Worm (Caenorhabditis elegans) whole organism, L2 larva: Measurements from ENCODE around the gene lin-33.

Source experiments
- Y55F3AM.14 ChIP-seq: fragments of 200-800 bp; sonication (Bioruptor generic); optimal IDR thresholded peaks from 2 replicates; lab custom pipeline; 2018; ENCODE audit warnings: mild to moderate bottlenecking, missing genetic modification characterization, missing compliant biosample characterization
- alr-1 ChIP-seq: fragments of 150-350 bp; optimal IDR thresholded peaks from 2 replicates; lab custom pipeline; 2014; ENCODE audit warnings: missing biosample characterization, missing genetic modification characterization
- crh-2 ChIP-seq: sonication (generic microtip); optimal IDR thresholded peaks from 2 replicates; lab custom pipeline; 2017; ENCODE audit warnings: missing biosample characterization, missing genetic modification characterization
- dmd-4 ChIP-seq: sonication (generic microtip); optimal IDR thresholded peaks from 2 replicates; lab custom pipeline; 2017; ENCODE audit warnings: missing biosample characterization, missing genetic modification characterization
- egl-27 ChIP-seq: sonication (generic microtip); optimal IDR thresholded peaks from 3 replicates; lab custom pipeline; 2017; ENCODE audit warnings: missing biosample characterization, missing genetic modification reagents, missing genetic modification characterization
- elt-3 ChIP-seq: sonication (generic microtip); optimal IDR thresholded peaks from 2 replicates; lab custom pipeline; 2017; ENCODE audit warnings: missing biosample characterization, missing genetic modification characterization
- lsy-2 ChIP-seq, 2 experiments: fragments of 150-350 bp in 1 of 2; sonication (generic microtip) in 1 of 2; optimal IDR thresholded peaks; 2 replicates each; lab custom pipeline; 2014 to 2017; ENCODE audit warnings: missing biosample characterization in 2 of 2, missing genetic modification characterization in 2 of 2
- mab-5 ChIP-seq: fragments of 150-350 bp; optimal IDR thresholded peaks from 2 replicates; lab custom pipeline; 2014; ENCODE audit warnings: missing biosample characterization, missing genetic modification characterization
- mdl-1 ChIP-seq, 2 experiments: fragments of 150-350 bp in 1 of 2; sonication (generic microtip) in 1 of 2; optimal IDR thresholded peaks; 2 replicates each; lab custom pipeline; 2017; ENCODE audit warnings: missing biosample characterization in 2 of 2, missing genetic modification characterization in 2 of 2
- nhr-10 ChIP-seq: sonication (generic microtip); optimal IDR thresholded peaks from 2 replicates; lab custom pipeline; 2017; ENCODE audit warnings: missing biosample characterization, missing genetic modification characterization
- nhr-12 ChIP-seq: fragments of 150-350 bp; optimal IDR thresholded peaks from 2 replicates; lab custom pipeline; 2014; ENCODE audit warnings: missing biosample characterization, missing genetic modification characterization

lin-33 gene

DNA sequence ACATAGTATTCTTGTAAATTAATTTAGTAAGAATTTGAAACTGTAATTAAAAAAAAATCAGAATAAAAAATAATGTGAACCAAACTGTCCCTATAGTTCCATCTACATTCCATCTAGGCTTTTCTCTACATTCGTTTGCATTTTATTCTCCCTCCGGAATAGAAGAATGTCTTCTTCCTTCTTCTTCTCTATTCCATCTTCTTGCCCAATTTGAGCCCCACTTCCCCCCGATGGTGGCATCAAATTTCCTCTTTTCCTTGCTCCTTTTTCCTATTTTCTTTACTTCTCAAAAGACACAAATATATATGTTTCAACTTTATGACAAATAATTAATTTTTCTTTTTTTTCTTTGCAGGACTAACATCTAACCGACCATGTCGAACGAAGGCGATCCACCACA lies 44.8 kb downstream of the lin-33 start, which contains the start of gene unc-44:
unc-44 (plus strand) TSS at position 356 of the 400 bp plus-strand sequence.
- TF ChIP-seq nhr-12 (tag; lab: Kevin White, UChicago) (no peak), alr-1 (no peak), Y55F3AM.14 (GFP tag; lab: Kevin White, UChicago) (no peak), nhr-10 (tag; lab: Kevin White, UChicago) (no peak), egl-27 (tag; lab: Kevin White, UChicago) (no peak), dmd-4 (no peak)

DNA sequence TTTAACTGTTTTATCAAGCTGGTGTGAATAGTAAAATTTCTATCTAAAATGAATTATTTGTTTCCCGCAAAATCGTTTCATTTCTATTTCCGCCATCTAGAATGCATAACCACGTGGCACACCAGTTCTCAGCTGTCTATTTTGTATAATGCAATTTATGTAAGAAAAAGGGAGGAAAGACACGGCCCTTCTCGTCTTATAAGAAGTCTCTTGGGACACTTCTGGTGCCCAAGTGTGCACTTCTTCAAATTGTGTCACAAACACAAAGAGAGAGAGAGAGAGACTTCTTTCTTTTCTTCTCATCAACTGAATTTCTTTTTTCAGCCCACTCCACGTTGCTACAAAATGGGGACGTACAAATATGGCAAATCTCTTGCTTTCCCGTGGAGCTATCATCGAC lies 46.8 kb downstream of the lin-33 start:
- TF ChIP-seq mab-5 (tag; lab: Kevin White, UChicago) = peak; percentile 52
- peak; percentile 52 for TF ChIP-seq crh-2
- TF ChIP-seq elt-3 (tag; lab: Kevin White, UChicago) = no peak
- peak in 1 of 2 experiments; percentile 6 for TF ChIP-seq lsy-2 (tag; optimal IDR thresholded peaks at IDR 0.05; lab: Kevin White, UChicago)
- peak in 1 of 2 experiments; percentile 25 for TF ChIP-seq mdl-1 (tag; optimal IDR thresholded peaks at IDR 0.05; lab: Kevin White, UChicago)

DNA sequence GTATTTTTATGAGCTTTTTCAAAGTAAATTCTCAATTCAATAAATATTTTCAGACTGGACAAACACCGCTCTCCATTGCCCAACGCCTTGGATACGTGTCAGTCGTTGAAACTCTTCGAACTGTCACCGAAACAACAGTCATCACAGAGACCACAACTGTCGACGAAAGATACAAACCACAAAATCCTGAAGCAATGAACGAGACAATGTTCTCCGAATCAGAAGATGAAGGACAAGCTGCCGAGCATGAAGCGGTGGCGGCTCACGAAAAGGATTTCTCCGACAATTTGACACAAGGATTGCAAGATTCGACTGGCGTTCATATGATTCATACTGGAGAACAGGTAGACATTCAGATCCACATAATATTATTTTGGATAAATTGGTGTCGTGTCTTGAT lies 49.4 kb downstream of the lin-33 start:
- no peak for TF ChIP-seq nhr-10 (tag; lab: Kevin White, UChicago)
- TF ChIP-seq, all 48 proteins: peak for 0
